Worm (Caenorhabditis elegans) whole organism, young adult: ENCODE data around the gene Y55B1BR.8.

Source experiments
- B0019.2 ChIP-seq: fragments of 200-800 bp; sonication (Bioruptor generic); conservative IDR thresholded peaks from 2 replicates; pipeline ENCODE4 v1.3.6; 2022; ENCODE audit warnings: missing genetic modification reagents, missing genetic modification characterization, missing compliant biosample characterization
- D2030.7 ChIP-seq: fragments of 200-800 bp; sonication (Bioruptor generic); IDR thresholded peaks from 2 replicates; pipeline ENCODE4 v1.3.6; 2022; ENCODE audit warnings: missing genetic modification reagents, missing genetic modification characterization, missing compliant biosample characterization
- F22D6.2 ChIP-seq: sonication (generic microtip); optimal IDR thresholded peaks from 2 replicates; lab custom pipeline; 2016; ENCODE audit warnings: mild to moderate bottlenecking, missing genetic modification characterization, missing compliant biosample characterization
- F23B12.7 ChIP-seq: sonication (generic microtip); optimal IDR thresholded peaks from 2 replicates; lab custom pipeline; 2017; ENCODE audit warnings: missing genetic modification characterization, mild to moderate bottlenecking, missing compliant biosample characterization, antibody characterized with exemption, moderate library complexity; ENCODE audit not compliant: insufficient read depth
- F33H1.4 ChIP-seq: fragments of 200-800 bp; sonication (Bioruptor generic); IDR thresholded peaks from 2 replicates; pipeline ENCODE4 v1.3.6; 2022; ENCODE audit warnings: missing genetic modification reagents, missing genetic modification characterization, missing compliant biosample characterization
- F49E8.2 ChIP-seq: sonication (generic microtip); optimal IDR thresholded peaks from 3 replicates; lab custom pipeline; 2017; ENCODE audit warnings: missing genetic modification characterization, mild to moderate bottlenecking, missing compliant biosample characterization, antibody characterized with exemption, moderate library complexity; ENCODE audit not compliant: insufficient read depth
- Y53G8AR.9 ChIP-seq: fragments of 200-800 bp; sonication (Bioruptor generic); conservative IDR thresholded peaks from 2 replicates; pipeline ENCODE4 v1.3.6; 2022; ENCODE audit warnings: missing genetic modification reagents, missing genetic modification characterization, missing compliant biosample characterization
- Y79H2A.3 ChIP-seq: fragments of 200-800 bp; sonication (Bioruptor generic); conservative IDR thresholded peaks from 2 replicates; pipeline ENCODE4 v1.3.6; 2022; ENCODE audit warnings: missing genetic modification reagents, missing genetic modification characterization, missing compliant biosample characterization
- Y95B8A.8 ChIP-seq: fragments of 200-800 bp; sonication (Bioruptor generic); IDR thresholded peaks from 2 replicates; pipeline ENCODE4 v1.3.6; 2022; ENCODE audit warnings: missing genetic modification reagents, missing genetic modification characterization, missing compliant biosample characterization
- attf-3 ChIP-seq: fragments of 200-800 bp; sonication (Bioruptor generic); conservative IDR thresholded peaks from 2 replicates; pipeline ENCODE4 v1.3.6; 2022; ENCODE audit warnings: missing genetic modification reagents, missing genetic modification characterization, missing compliant biosample characterization
- bed-2 ChIP-seq: fragments of 200-800 bp; sonication (Bioruptor generic); IDR thresholded peaks from 2 replicates; pipeline ENCODE4 v1.3.6; 2022; ENCODE audit warnings: missing genetic modification reagents, missing genetic modification characterization, missing compliant biosample characterization
- ceh-100 ChIP-seq: fragments of 200-800 bp; sonication (Bioruptor generic); IDR thresholded peaks from 2 replicates; pipeline ENCODE4 v1.3.6; 2022; ENCODE audit warnings: missing genetic modification reagents, missing genetic modification characterization, missing compliant biosample characterization
- ceh-91 ChIP-seq: fragments of 200-800 bp; sonication (Bioruptor generic); IDR thresholded peaks from 2 replicates; pipeline ENCODE4 v1.3.6; 2022; ENCODE audit warnings: missing genetic modification reagents, missing genetic modification characterization, missing compliant biosample characterization
- die-1 ChIP-seq: sonication (generic microtip); optimal IDR thresholded peaks from 2 replicates; lab custom pipeline; 2016; ENCODE audit warnings: missing genotype, mild to moderate bottlenecking, missing genetic modification characterization, missing compliant biosample characterization
- dpl-1 ChIP-seq: fragments of 150-350 bp; optimal IDR thresholded peaks from 2 replicates; lab custom pipeline; 2014; ENCODE audit warnings: missing biosample characterization, missing genetic modification reagents, missing genetic modification characterization
- efl-1 ChIP-seq: fragments of 150-350 bp; optimal IDR thresholded peaks from 2 replicates; lab custom pipeline; 2014; ENCODE audit warnings: missing biosample characterization, missing genetic modification reagents, missing genetic modification characterization
- ets-4 ChIP-seq: fragments of 200-800 bp; sonication (Bioruptor generic); optimal IDR thresholded peaks from 2 replicates; lab custom pipeline; 2018; ENCODE audit warnings: mild to moderate bottlenecking, missing genetic modification characterization, missing compliant biosample characterization
- gei-17 ChIP-seq: fragments of 200-800 bp; sonication (Bioruptor generic); optimal IDR thresholded peaks from 2 replicates; lab custom pipeline; 2018; ENCODE audit warnings: mild to moderate bottlenecking, missing genetic modification characterization, missing compliant biosample characterization
- hlh-12 ChIP-seq: sonication (generic microtip); optimal IDR thresholded peaks from 2 replicates; lab custom pipeline; 2016; ENCODE audit warnings: missing genetic modification characterization, missing compliant biosample characterization
- lag-1 ChIP-seq: fragments of 200-800 bp; sonication (Bioruptor generic); IDR thresholded peaks from 2 replicates; pipeline ENCODE4 v1.3.6; 2022; ENCODE audit warnings: missing genetic modification reagents, missing genetic modification characterization, missing compliant biosample characterization
- lin-26 ChIP-seq: fragments of 200-800 bp; sonication (Bioruptor generic); IDR thresholded peaks from 2 replicates; pipeline ENCODE4 v1.3.6; 2022; ENCODE audit warnings: missing genetic modification reagents, missing genetic modification characterization, missing compliant biosample characterization
- lin-54 ChIP-seq: fragments of 200-800 bp; sonication (Bioruptor generic); optimal IDR thresholded peaks from 2 replicates; lab custom pipeline; 2018; ENCODE audit warnings: mild to moderate bottlenecking, missing genetic modification characterization, missing compliant biosample characterization
- lsl-1 ChIP-seq: fragments of 200-800 bp; sonication (Bioruptor generic); optimal IDR thresholded peaks from 2 replicates; lab custom pipeline; 2018; ENCODE audit warnings: mild to moderate bottlenecking, missing genetic modification characterization, moderate library complexity, missing compliant biosample characterization
- madf-3 ChIP-seq: fragments of 200-800 bp; sonication (Bioruptor generic); IDR thresholded peaks from 2 replicates; pipeline ENCODE4 v1.3.6; 2022; ENCODE audit warnings: missing genetic modification reagents, missing genetic modification characterization, missing compliant biosample characterization
- madf-6 ChIP-seq: fragments of 200-800 bp; sonication (Bioruptor generic); IDR thresholded peaks from 2 replicates; pipeline ENCODE4 v1.3.6; 2022; ENCODE audit warnings: missing genetic modification reagents, missing genetic modification characterization, missing compliant biosample characterization
- madf-8 ChIP-seq: fragments of 200-800 bp; sonication (Bioruptor generic); conservative IDR thresholded peaks from 2 replicates; pipeline ENCODE4 v1.3.6; 2022; ENCODE audit warnings: missing genetic modification reagents, missing genetic modification characterization, missing compliant biosample characterization
- nfyb-1 ChIP-seq: fragments of 200-800 bp; sonication (Bioruptor generic); IDR thresholded peaks from 2 replicates; pipeline ENCODE4 v1.3.6; 2022; ENCODE audit warnings: missing genetic modification reagents, missing genetic modification characterization, missing compliant biosample characterization
- nhr-120 ChIP-seq: fragments of 200-800 bp; sonication (Bioruptor generic); IDR thresholded peaks from 2 replicates; pipeline ENCODE4 v1.3.6; 2022; ENCODE audit warnings: missing genetic modification characterization, missing compliant biosample characterization
- rcor-1 ChIP-seq: fragments of 200-800 bp; sonication (Bioruptor generic); IDR thresholded peaks from 2 replicates; pipeline ENCODE4 v1.3.6; 2022; ENCODE audit warnings: missing genetic modification reagents, missing genetic modification characterization, missing compliant biosample characterization
- snpc-1.1 ChIP-seq: sonication (generic microtip); optimal IDR thresholded peaks from 2 replicates; lab custom pipeline; 2017; ENCODE audit warnings: missing genetic modification characterization, mild to moderate bottlenecking, missing compliant biosample characterization, antibody characterized with exemption, moderate library complexity, missing genotype, missing genetic modification reagents; ENCODE audit not compliant: insufficient read depth
- snpc-1.3 ChIP-seq: sonication (generic microtip); optimal IDR thresholded peaks from 2 replicates; lab custom pipeline; 2017; ENCODE audit warnings: missing genetic modification characterization, mild to moderate bottlenecking, missing compliant biosample characterization, antibody characterized with exemption, moderate library complexity, missing genotype, missing genetic modification reagents; ENCODE audit not compliant: insufficient read depth
- snpc-3.4 ChIP-seq: sonication (generic microtip); optimal IDR thresholded peaks from 2 replicates; lab custom pipeline; 2017; ENCODE audit warnings: missing genetic modification characterization, mild to moderate bottlenecking, missing compliant biosample characterization, antibody characterized with exemption, moderate library complexity, missing genotype, missing genetic modification reagents
- tbx-9 ChIP-seq: sonication (generic microtip); optimal IDR thresholded peaks from 2 replicates; lab custom pipeline; 2016; ENCODE audit warnings: borderline replicate concordance, missing genetic modification characterization, inconsistent platforms, missing compliant biosample characterization
- xnd-1 ChIP-seq: sonication (generic microtip); optimal IDR thresholded peaks from 2 replicates; lab custom pipeline; 2016; ENCODE audit warnings: missing genotype, missing genetic modification reagents, missing genetic modification characterization, missing compliant biosample characterization
- ztf-18 ChIP-seq: sonication (generic microtip); optimal IDR thresholded peaks from 2 replicates; lab custom pipeline; 2016; ENCODE audit warnings: missing genotype, mild to moderate bottlenecking, missing genetic modification characterization, missing compliant biosample characterization
- ztf-22 ChIP-seq: fragments of 200-800 bp; sonication (Bioruptor generic); optimal IDR thresholded peaks from 2 replicates; lab custom pipeline; 2018; ENCODE audit warnings: mild to moderate bottlenecking, missing genetic modification characterization, moderate library complexity, missing compliant biosample characterization
- ztf-26 ChIP-seq: sonication (generic microtip); optimal IDR thresholded peaks from 2 replicates; lab custom pipeline; 2017; ENCODE audit warnings: missing genetic modification characterization, missing compliant biosample characterization

Y55B1BR.8 gene

ce11 chrIII:455793-456192 lies 11.6 kb downstream of the Y55B1BR.8 start:
- TF ChIP-seq snpc-1.1 (tag; lab: Kevin White, UChicago) (no peak), tbx-9 (tag; lab: Kevin White, UChicago) (no peak), Y79H2A.3 (no peak), D2030.7 (GFP tag; lab: Robert Waterston, UW) (no peak), die-1 (tag; lab: Kevin White, UChicago) (no peak), ztf-26 (tag; lab: Kevin White, UChicago) (no peak), bed-2 (no peak), nfyb-1 (no peak), Y95B8A.8 (GFP tag; lab: Robert Waterston, UW) (no peak), ceh-91 (no peak), ztf-18 (tag; lab: Kevin White, UChicago) (no peak), Y53G8AR.9 (GFP tag; lab: Robert Waterston, UW) (no peak), lag-1 (GFP tag; lab: Robert Waterston, UW) (no peak)
- TF ChIP-seq, all 124 proteins: peak for 0

ce11 chrIII:463711-464110 lies 19.5 kb downstream of the Y55B1BR.8 start, which contains the start of gene Y55B1BR.6:
TSS of gene Y55B1BR.6 (minus strand) at chrIII:463811.
- no peak for TF ChIP-seq snpc-3.4 (tag; lab: Kevin White, UChicago)
- no peak for TF ChIP-seq ceh-100
- no peak for TF ChIP-seq F23B12.7
- TF ChIP-seq F22D6.2 (tag; lab: Kevin White, UChicago): no peak
- no peak for TF ChIP-seq B0019.2 (GFP tag; lab: Robert Waterston, UW)
- no peak for TF ChIP-seq rcor-1 (GFP tag; lab: Robert Waterston, UW)
- no peak for TF ChIP-seq nhr-120
- TF ChIP-seq madf-3 (GFP tag; lab: Robert Waterston, UW): no peak
- no peak for TF ChIP-seq ztf-22 (GFP tag; lab: Kevin White, UChicago)
- TF ChIP-seq gei-17 (GFP tag; lab: Kevin White, UChicago): no peak

ce11 chrIII:471644-472401 lies 27.6 kb downstream of the Y55B1BR.8 start, which contains the start of the genes magu-1 and nemp-1:
TSS of gene magu-1 (minus strand) at chrIII:471702.
TSS of gene nemp-1 (plus strand) at chrIII:472317.
- TF ChIP-seq lin-26 (GFP tag; lab: Robert Waterston, UW): no peak
- peak; percentile 54 for TF ChIP-seq lin-54 (GFP tag; lab: Kevin White, UChicago)
- no peak for TF ChIP-seq tbx-9 (tag; lab: Kevin White, UChicago)
- no peak for TF ChIP-seq hlh-12 (tag; lab: Kevin White, UChicago)
- TF ChIP-seq lsl-1 (GFP tag; lab: Kevin White, UChicago): peak; percentile 40
- TF ChIP-seq D2030.7 (GFP tag; lab: Robert Waterston, UW): peak; percentile 65; the same call in 1 of the 2 replicates
- peak; percentile 16 for TF ChIP-seq F23B12.7
- peak; percentile 83 for TF ChIP-seq F33H1.4 (GFP tag; lab: Robert Waterston, UW)
- peak; percentile 71 for TF ChIP-seq madf-6 (GFP tag; lab: Robert Waterston, UW)
- no peak for TF ChIP-seq ets-4 (GFP tag; lab: Kevin White, UChicago)
- TF ChIP-seq madf-8 (GFP tag; lab: Robert Waterston, UW): peak; percentile 6; the same call in 1 of the 2 replicates
- TF ChIP-seq xnd-1 (tag; lab: Kevin White, UChicago): peak; percentile 13
- TF ChIP-seq attf-3: peak; percentile 83
- peak; percentile 27 for TF ChIP-seq F49E8.2 (tag; lab: Kevin White, UChicago)
- TF ChIP-seq snpc-1.3 (tag; lab: Kevin White, UChicago): no peak
- TF ChIP-seq dpl-1 (GFP tag; lab: Kevin White, UChicago): peak; percentile 38
- peak; percentile 77 for TF ChIP-seq efl-1 (GFP tag; lab: Kevin White, UChicago)
